Fruit fly (Drosophila melanogaster) whole organism, wandering third instar larva: Measurements from ENCODE around the gene chic.

Experiments
- CG32264 ChIP-seq: fragments of 200-800 bp; sonication (Bioruptor generic); optimal IDR thresholded peaks from 2 replicates; lab custom pipeline; 2016; ENCODE audit warnings: missing biosample characterization, missing genetic modification characterization
- GATAd ChIP-seq: sonication (Bioruptor generic); optimal IDR thresholded peaks from 2 replicates; lab custom pipeline; 2016; ENCODE audit warnings: missing biosample characterization, missing genetic modification characterization
- Hnf4 ChIP-seq: fragments of 200-800 bp; sonication (Bioruptor generic); optimal IDR thresholded peaks from 2 replicates; lab custom pipeline; 2016; ENCODE audit warnings: missing biosample characterization, mild to moderate bottlenecking, missing genetic modification characterization
- Mio ChIP-seq: sonication (Bioruptor generic); optimal IDR thresholded peaks from 2 replicates; lab custom pipeline; 2016; ENCODE audit warnings: missing biosample characterization, missing genetic modification characterization
- Sp1 ChIP-seq: fragments of 200-800 bp; sonication (Bioruptor generic); optimal IDR thresholded peaks from 3 replicates; lab custom pipeline; 2019; ENCODE audit warnings: missing biosample characterization, mild to moderate bottlenecking, missing genetic modification characterization, moderate library complexity
- brk ChIP-seq: fragments of 200-800 bp; sonication (Bioruptor generic); optimal IDR thresholded peaks from 2 replicates; lab custom pipeline; 2016; ENCODE audit warnings: missing biosample characterization, mild to moderate bottlenecking, missing genetic modification characterization
- ey ChIP-seq: fragments of 200-800 bp; sonication (Bioruptor generic); optimal IDR thresholded peaks from 2 replicates; lab custom pipeline; 2016; ENCODE audit warnings: missing biosample characterization, missing genetic modification characterization
- fru ChIP-seq: fragments of 200-800 bp; sonication (Bioruptor generic); optimal IDR thresholded peaks from 3 replicates; lab custom pipeline; 2016; ENCODE audit warnings: missing biosample characterization, mild to moderate bottlenecking, missing genetic modification characterization
- jim ChIP-seq: fragments of 175-275, 200-325 bp; sonication (Bioruptor generic); optimal IDR thresholded peaks from 2 replicates; lab custom pipeline; 2016; ENCODE audit warnings: missing biosample characterization, mild to moderate bottlenecking, missing genetic modification characterization
- psq ChIP-seq: fragments of 200-800 bp; sonication (Bioruptor generic); optimal IDR thresholded peaks from 3 replicates; lab custom pipeline; 2017; ENCODE audit warnings: missing biosample characterization, mild to moderate bottlenecking, missing genetic modification characterization, moderate library complexity
- woc ChIP-seq: sonication (Bioruptor generic); optimal IDR thresholded peaks from 2 replicates; lab custom pipeline; 2016; ENCODE audit warnings: missing biosample characterization, mild to moderate bottlenecking, missing genetic modification characterization

dm6 chr2L:5943229-5944078 is 37.4 kb downstream of the chic start, which contains the start of the genes Sfp26Ad and Gpdh1:
- TF ChIP-seq psq (peak; percentile 78), woc (GFP tag; lab: Kevin White, UChicago) (peak; percentile 44), CG32264 (GFP tag; lab: Kevin White, UChicago) (peak; percentile 57), GATAd (GFP tag; lab: Kevin White, UChicago) (peak; percentile 23), fru (GFP tag; lab: Kevin White, UChicago) (peak; percentile 83), brk (peak; percentile 67), Sp1 (peak; percentile 59), Mio (GFP tag; lab: Kevin White, UChicago) (no peak), jim (GFP tag; lab: Kevin White, UChicago) (no peak), ey (peak; percentile 74), Hnf4 (GFP tag; lab: Kevin White, UChicago) (peak; percentile 87)
